Fruit fly (Drosophila melanogaster): ENCODE data around the gene GATAd.

DNA sequence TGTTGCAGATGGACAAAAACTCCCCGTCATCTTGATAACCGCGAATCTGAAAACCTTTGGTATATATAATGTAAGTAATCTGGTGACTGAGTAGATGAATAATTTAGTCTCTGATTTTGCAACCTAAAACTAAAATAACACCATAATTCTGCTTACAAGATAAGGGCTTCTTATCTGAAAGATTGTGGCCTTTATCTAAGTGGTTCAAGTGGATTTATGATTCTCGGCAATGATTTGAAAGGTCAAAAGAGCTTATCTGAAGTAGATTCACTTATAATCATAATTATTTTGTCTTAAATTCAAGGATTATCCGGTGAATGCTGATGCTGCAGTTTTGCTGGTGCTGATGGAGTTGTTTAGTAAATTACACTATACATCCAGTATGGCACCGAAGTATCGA, 17.6 kb upstream of the GATAd start:
- no peak for TF ChIP-seq OdsH (GFP tag; optimal IDR thresholded peaks at IDR 0.05)
- TF ChIP-seq CG10631 (GFP tag; optimal IDR thresholded peaks at IDR 0.05): no peak
- TF ChIP-seq Sox102F (GFP tag; optimal IDR thresholded peaks at IDR 0.05): no peak
- TF ChIP-seq esn (GFP tag; optimal IDR thresholded peaks at IDR 0.05): no peak
- TF ChIP-seq achi (GFP tag; optimal IDR thresholded peaks at IDR 0.05): no peak
- TF ChIP-seq spab (GFP tag; optimal IDR thresholded peaks at IDR 0.05): no peak
- TF ChIP-seq CG6808 (GFP tag; optimal IDR thresholded peaks at IDR 0.05): no peak
- no peak for TF ChIP-seq CG3919 (GFP tag; optimal IDR thresholded peaks at IDR 0.05)
- TF ChIP-seq CG8632 (GFP tag; optimal IDR thresholded peaks at IDR 0.05): no peak
- TF ChIP-seq Lpt (GFP tag; optimal IDR thresholded peaks at IDR 0.05): no peak
- TF ChIP-seq Smox (GFP tag; optimal IDR thresholded peaks at IDR 0.05): no peak
- no peak for TF ChIP-seq Gug (GFP tag; IDR thresholded peaks at IDR 0.05)
- TF ChIP-seq dsx (GFP tag; optimal IDR thresholded peaks at IDR 0.05; ENCODE audit: poor library complexity, severe bottlenecking): no peak

Data from whole organism, prepupa.